Worm (Caenorhabditis elegans): ENCODE measurements around the gene C04E6.13.

DNA sequence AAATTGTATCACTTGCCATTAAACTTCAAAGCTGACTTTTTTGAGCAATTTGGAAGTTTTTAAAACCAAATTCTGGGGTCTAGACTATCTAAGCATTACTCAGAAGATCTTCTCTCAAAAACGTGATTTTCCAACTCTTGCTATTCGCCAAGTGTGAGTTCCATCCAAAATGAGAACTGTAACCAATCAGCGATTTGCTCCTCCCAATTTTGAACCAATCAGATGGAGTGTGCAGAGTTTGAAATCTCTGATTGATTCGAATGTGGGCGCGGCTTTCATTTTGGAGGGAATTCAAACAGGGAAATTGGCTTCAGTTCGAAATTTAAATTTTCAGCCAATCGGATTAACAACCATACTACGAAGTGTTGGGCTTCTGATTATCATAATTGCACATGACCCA is 40.6 kb downstream of the C04E6.13 start:
- TF ChIP-seq nhr-12 (tag; optimal IDR thresholded peaks at IDR 0.05) (no peak), lsy-2 (tag; optimal IDR thresholded peaks at IDR 0.05) (no peak), elt-3 (tag; optimal IDR thresholded peaks at IDR 0.05) (no peak), ztf-11 (tag; optimal IDR thresholded peaks at IDR 0.05) (no peak), nhr-2 (tag; optimal IDR thresholded peaks at IDR 0.05) (no peak), elt-1 (tag; optimal IDR thresholded peaks at IDR 0.05; ENCODE audit: borderline replicate concordance, insufficient read depth) (no peak), unc-39 (tag; optimal IDR thresholded peaks at IDR 0.05) (no peak), mab-5 (tag; optimal IDR thresholded peaks at IDR 0.05) (no peak), ces-1 (GFP tag; optimal IDR thresholded peaks at IDR 0.05) (no peak), lin-13 (tag; optimal IDR thresholded peaks at IDR 0.05) (no peak)
